Worm (Caenorhabditis elegans): ENCODE measurements around the gene twk-7.

Gene twk-7

DNA sequence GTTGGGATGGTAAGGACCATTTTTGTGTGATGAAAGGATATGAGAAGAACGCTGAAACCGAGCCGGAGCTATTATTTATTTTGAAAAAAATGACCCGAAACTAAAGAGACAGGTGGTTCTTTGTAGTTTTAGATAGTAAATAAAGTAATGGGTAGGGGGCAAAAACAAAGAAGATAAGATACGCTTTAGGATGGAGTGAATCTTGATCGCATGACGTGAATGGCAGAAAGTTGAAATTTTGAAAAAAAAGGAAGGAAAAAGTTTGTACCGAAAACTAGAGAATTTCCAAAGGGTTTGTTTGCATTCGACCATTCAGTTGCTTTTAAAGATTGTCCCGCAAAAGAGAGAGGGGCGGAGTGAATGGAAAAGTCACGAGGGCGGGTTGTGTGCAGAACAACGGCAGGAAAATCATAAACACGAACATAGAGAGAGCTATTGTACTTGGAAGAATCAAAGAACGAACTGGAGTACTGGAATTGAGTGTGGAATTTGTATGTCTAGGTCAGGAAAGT lies 10.4 kb upstream of the twk-7 start, which contains the start of gene F22B7.9 (continued):
- TF ChIP-seq zag-1 (tag; optimal IDR thresholded peaks at IDR 0.05) (no peak), Y5F2A.4 (GFP tag; optimal IDR thresholded peaks at IDR 0.05) (no peak), gei-8 (GFP tag; optimal IDR thresholded peaks at IDR 0.05) (no peak), mes-2 (tag; optimal IDR thresholded peaks at IDR 0.05; ENCODE audit: poor library complexity, severe bottlenecking) (no peak), Y48G9A.11 (GFP tag; IDR thresholded peaks at IDR 0.05) (no peak), nhr-10 (tag; optimal IDR thresholded peaks at IDR 0.05) (no peak), aly-2 (tag; optimal IDR thresholded peaks at IDR 0.05) (no peak), lin-15B (tag; optimal IDR thresholded peaks at IDR 0.05) (no peak), arid-1 (GFP tag; conservative IDR thresholded peaks at IDR 0.05) (no peak), lin-29 (GFP tag; IDR thresholded peaks at IDR 0.05) (no peak), fos-1 (tag; optimal IDR thresholded peaks at IDR 0.05) (no peak), ceh-62 (tag; optimal IDR thresholded peaks at IDR 0.05) (no peak), daf-12 (tag; optimal IDR thresholded peaks at IDR 0.05) (no peak), egl-27 (tag; optimal IDR thresholded peaks at IDR 0.05) (no peak), F49E8.2 (tag; optimal IDR thresholded peaks at IDR 0.05; ENCODE audit: borderline replicate concordance) (no peak), lsy-2 (tag; optimal IDR thresholded peaks at IDR 0.05) (no peak), lir-3 (tag; optimal IDR thresholded peaks at IDR 0.05) (no peak), zip-11 (GFP tag; IDR thresholded peaks at IDR 0.05) (no peak), nhr-102 (tag; optimal IDR thresholded peaks at IDR 0.05) (no peak), ces-1 (GFP tag; optimal IDR thresholded peaks at IDR 0.05) (no peak), ceh-82 (tag; optimal IDR thresholded peaks at IDR 0.05) (no peak), spr-3 (GFP tag; optimal IDR thresholded peaks at IDR 0.05) (no peak), ctbp-1 (GFP tag; IDR thresholded peaks at IDR 0.05) (no peak), dmd-6 (GFP tag; IDR thresholded peaks at IDR 0.05) (peak; percentile 27; the same call in 1 of the 2 replicates)

- no peak for TF ChIP-seq madf-5 (GFP tag; IDR thresholded peaks at IDR 0.05)
- TF ChIP-seq mxl-2 (GFP tag; conservative IDR thresholded peaks at IDR 0.05) = no peak
- peak; percentile 21; the same call in 1 of the 2 replicates for TF ChIP-seq mdt-29 (GFP tag; IDR thresholded peaks at IDR 0.05)
- no peak; the same call in 1 of the 2 replicates for TF ChIP-seq pha-4 (GFP tag; IDR thresholded peaks at IDR 0.05)
- TF ChIP-seq pha-4 (tag; optimal IDR thresholded peaks at IDR 0.05) = no peak
- TF ChIP-seq rbr-2 (tag; optimal IDR thresholded peaks at IDR 0.05) = no peak
- no peak for TF ChIP-seq daf-19 (GFP tag; conservative IDR thresholded peaks at IDR 0.05)
- no peak for TF ChIP-seq F37D6.2 (tag; optimal IDR thresholded peaks at IDR 0.05)
- no peak for TF ChIP-seq hmg-1.1 (GFP tag; IDR thresholded peaks at IDR 0.05)
- no peak for TF ChIP-seq mep-1 (tag; optimal IDR thresholded peaks at IDR 0.05)
- no peak for TF ChIP-seq lin-13 (GFP tag; optimal IDR thresholded peaks at IDR 0.05)
- 0 out of 2 replicates have a peak, but pooled peaks have one; percentile 18 for TF ChIP-seq dmd-8 (GFP tag; IDR thresholded peaks at IDR 0.05)
- TF ChIP-seq arid-1 (GFP tag; conservative IDR thresholded peaks at IDR 0.05) = peak; percentile 42; the same call in 1 of the 2 replicates
- no peak for TF ChIP-seq spr-3 (GFP tag; optimal IDR thresholded peaks at IDR 0.05)
- no peak for TF ChIP-seq unc-130 (GFP tag; optimal IDR thresholded peaks at IDR 0.05)
- TF ChIP-seq lin-38 (GFP tag; IDR thresholded peaks at IDR 0.05) = peak; percentile 44
- TF ChIP-seq lin-29 (GFP tag; IDR thresholded peaks at IDR 0.05) = no peak
- TF ChIP-seq Y48G9A.11 (GFP tag; IDR thresholded peaks at IDR 0.05) = peak; percentile 41; the same call in 1 of the 2 replicates
- TF ChIP-seq skn-1 (tag; optimal IDR thresholded peaks at IDR 0.05) = no peak
- peak; percentile 76 for TF ChIP-seq lim-7 (GFP tag; IDR thresholded peaks at IDR 0.05)
- no peak for TF ChIP-seq cey-2 (tag; optimal IDR thresholded peaks at IDR 0.05; ENCODE audit: borderline replicate concordance, insufficient read depth)
- no peak for TF ChIP-seq mdl-1 (tag; optimal IDR thresholded peaks at IDR 0.05)
- TF ChIP-seq lin-1 (GFP tag; IDR thresholded peaks at IDR 0.05) = no peak
- no peak for TF ChIP-seq snpc-4 (tag; optimal IDR thresholded peaks at IDR 0.05)
- no peak for TF ChIP-seq ceh-32 (tag; optimal IDR thresholded peaks at IDR 0.05; ENCODE audit: poor library complexity)
- TF ChIP-seq R02D3.7 (tag; optimal IDR thresholded peaks at IDR 0.05) = no peak
- TF ChIP-seq snpc-1.2 (GFP tag; IDR thresholded peaks at IDR 0.05) = no peak
- no peak for TF ChIP-seq nhr-28 (tag; optimal IDR thresholded peaks at IDR 0.05)
- TF ChIP-seq hlh-30 (tag; optimal IDR thresholded peaks at IDR 0.05; ENCODE audit: insufficient read depth) = no peak
- no peak for TF ChIP-seq set-16 (GFP tag; IDR thresholded peaks at IDR 0.05)
- peak; percentile 35; the same call in 1 of the 2 replicates for TF ChIP-seq T26A8.4 (GFP tag; IDR thresholded peaks at IDR 0.05)
Measured at ce11 chrIII:8653457-8653856, 9.9 kb upstream of the twk-7 start.
